Fruit fly (Drosophila melanogaster) whole organism: ENCODE results near the gene Ziz.

ENCODE experiments used
- CG8478 ChIP-seq: fragments of >200 bp; optimal IDR thresholded peaks from 2 replicates; lab custom pipeline; 2018; ENCODE audit warnings: inconsistent platforms
- Dll ChIP-seq: fragments of >200 bp; optimal IDR thresholded peaks from 2 replicates; lab custom pipeline; 2017
- EcR ChIP-seq, 2 experiments: fragments of >200 bp; optimal IDR thresholded peaks; 2 replicates each; lab custom pipeline; 2017; ENCODE audit warnings: missing biosample characterization in 2 of 2, missing genetic modification characterization in 2 of 2, missing genetic modification reagents in 2 of 2
- pan ChIP-seq: fragments of >200 bp; optimal IDR thresholded peaks from 2 replicates; lab custom pipeline; 2017
- psq ChIP-seq: fragments of >200 bp; optimal IDR thresholded peaks from 2 replicates; lab custom pipeline; 2017
- usp ChIP-seq: fragments of >200 bp; optimal IDR thresholded peaks from 2 replicates; lab custom pipeline; 2017; ENCODE audit warnings: missing biosample characterization, missing genetic modification characterization, mixed read lengths

The Ziz gene

DNA sequence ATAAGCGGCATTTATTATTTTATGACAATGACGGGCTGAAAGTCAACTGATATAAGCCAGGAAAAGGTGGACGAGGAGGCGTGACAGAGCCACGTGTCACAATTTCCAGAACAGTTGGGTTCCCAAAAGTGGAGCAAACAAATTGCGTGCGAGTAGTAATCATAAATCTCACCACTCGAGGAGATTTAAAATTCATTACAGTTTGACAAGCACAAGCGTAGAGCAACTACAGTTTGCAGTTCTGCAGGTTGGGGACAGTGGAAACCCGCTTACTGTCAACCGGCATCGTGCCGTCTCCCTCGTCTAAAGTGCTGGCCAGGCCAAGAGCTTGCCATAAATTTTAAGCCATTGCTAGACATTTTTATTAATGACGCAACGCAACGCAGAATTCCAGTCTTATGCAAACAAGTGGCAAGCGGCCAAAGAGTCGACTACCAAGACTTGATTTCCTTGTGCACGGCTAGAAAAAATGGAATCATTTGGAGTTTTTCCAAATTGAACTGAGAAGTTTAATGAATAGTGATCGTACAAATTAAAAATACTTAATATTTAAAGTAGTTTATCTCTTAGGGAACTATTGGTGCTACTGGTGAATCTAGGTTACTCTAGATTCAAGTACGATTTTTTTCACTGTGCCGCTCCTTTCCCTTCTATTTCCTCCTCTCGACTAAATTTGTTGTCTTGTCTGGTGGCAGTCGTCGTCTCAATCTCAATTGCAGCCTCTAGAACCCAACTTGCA, 17.4 kb upstream of the Ziz start:
- no peak for TF ChIP-seq usp (GFP tag; lab: Kevin White, UChicago)
- TF ChIP-seq pan = no peak
- TF ChIP-seq Dll (lab: Kevin White, UChicago) = no peak
- TF ChIP-seq EcR (GFP tag; optimal IDR thresholded peaks at IDR 0.05; lab: Kevin White, UChicago) = no peak
- no peak for TF ChIP-seq CG8478 (lab: Kevin White, UChicago)
- no peak for TF ChIP-seq psq (lab: Kevin White, UChicago)

DNA sequence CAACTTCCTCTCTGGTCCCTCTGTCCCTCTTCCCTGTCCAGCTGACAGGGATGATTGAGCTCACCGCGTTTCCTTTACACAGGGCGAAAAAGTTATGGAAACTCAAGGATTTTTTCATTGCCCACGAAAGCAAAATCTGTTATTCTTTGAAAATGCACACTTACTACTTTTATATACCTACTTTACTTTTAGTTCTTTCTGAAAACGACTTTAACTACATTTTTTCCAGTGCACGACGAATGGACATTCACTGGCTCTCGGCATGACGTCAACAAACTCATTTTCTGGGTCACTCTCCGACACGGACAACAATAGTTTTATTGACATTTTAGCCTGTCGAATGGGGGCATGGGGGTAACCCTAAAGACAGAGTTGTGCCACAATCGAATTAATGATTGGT, 16.8 kb upstream of the Ziz start:
- TF ChIP-seq EcR (GFP tag; optimal IDR thresholded peaks at IDR 0.05; lab: Kevin White, UChicago) = no peak
- TF ChIP-seq CG8478 (lab: Kevin White, UChicago) = no peak
- TF ChIP-seq psq (lab: Kevin White, UChicago) = no peak
- TF ChIP-seq Dll (lab: Kevin White, UChicago) = no peak
- no peak for TF ChIP-seq usp (GFP tag; lab: Kevin White, UChicago)
- TF ChIP-seq pan = no peak

DNA sequence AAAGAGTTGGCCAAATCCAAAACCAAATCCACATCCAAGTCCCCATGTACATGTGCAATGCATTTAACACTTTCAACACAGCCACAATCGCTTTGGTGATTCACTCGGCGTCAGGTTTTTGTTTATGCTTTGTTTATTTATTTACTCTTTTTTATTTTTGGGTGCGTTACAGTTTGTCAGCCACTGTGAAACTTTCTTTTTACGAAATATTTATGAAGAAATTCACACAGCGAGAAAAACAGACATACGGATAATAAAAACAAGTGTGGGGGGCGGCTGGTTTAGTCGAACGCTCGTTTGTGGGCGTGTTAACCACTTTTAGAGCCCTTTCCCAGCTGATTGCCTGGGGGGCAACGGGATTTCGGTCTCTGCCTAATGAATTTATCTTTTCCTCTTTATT, 12.8 kb upstream of the Ziz start:
- TF ChIP-seq psq (lab: Kevin White, UChicago) (no peak), EcR (GFP tag; optimal IDR thresholded peaks at IDR 0.05; lab: Kevin White, UChicago) (no peak)

DNA sequence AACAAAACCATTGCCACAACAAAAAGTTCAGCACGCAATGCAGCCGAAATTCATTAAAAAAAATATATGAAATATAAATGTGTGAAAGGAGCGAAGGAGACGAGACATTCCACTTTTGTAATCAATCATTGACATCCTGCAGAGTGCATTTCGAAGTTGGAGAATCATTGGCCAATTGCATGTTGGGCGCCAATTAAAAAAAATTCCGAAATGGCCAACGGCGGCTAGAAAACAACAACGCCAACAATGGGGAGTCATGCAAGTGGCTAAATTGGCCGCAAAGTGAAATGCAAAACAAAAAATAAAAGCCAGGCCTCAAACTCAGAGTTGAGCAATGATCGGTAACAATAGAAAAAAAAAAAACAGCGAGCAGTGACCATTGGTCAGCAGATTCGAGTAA, 12.4 kb upstream of the Ziz start:
- TF ChIP-seq pan (no peak), usp (GFP tag; lab: Kevin White, UChicago) (no peak), EcR (GFP tag; optimal IDR thresholded peaks at IDR 0.05; lab: Kevin White, UChicago) (no peak), Dll (lab: Kevin White, UChicago) (no peak), CG8478 (lab: Kevin White, UChicago) (no peak), psq (lab: Kevin White, UChicago) (no peak)

DNA sequence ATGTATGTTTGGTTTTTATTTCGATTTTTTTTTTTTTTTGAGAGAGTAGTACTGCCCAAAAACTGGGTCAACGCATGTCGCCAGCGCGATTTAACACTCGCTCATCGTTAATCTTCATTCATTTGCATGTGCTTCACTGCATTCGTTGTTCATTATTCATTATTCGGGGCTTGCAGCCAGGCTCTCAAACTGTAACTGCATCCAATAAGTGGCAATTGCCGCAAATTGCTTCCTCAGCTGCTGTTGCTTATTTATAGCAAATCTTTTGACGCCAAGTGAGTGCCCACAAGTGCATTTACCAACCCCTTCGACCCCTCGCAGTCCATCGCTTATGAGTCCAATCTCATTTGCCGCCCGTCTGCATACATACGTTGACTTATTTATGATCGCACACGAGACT, 11.3 kb upstream of the Ziz start:
- TF ChIP-seq psq (lab: Kevin White, UChicago) (no peak), pan (no peak), CG8478 (lab: Kevin White, UChicago) (no peak), usp (GFP tag; lab: Kevin White, UChicago) (no peak), EcR (GFP tag; optimal IDR thresholded peaks at IDR 0.05; lab: Kevin White, UChicago) (no peak), Dll (lab: Kevin White, UChicago) (no peak)

DNA sequence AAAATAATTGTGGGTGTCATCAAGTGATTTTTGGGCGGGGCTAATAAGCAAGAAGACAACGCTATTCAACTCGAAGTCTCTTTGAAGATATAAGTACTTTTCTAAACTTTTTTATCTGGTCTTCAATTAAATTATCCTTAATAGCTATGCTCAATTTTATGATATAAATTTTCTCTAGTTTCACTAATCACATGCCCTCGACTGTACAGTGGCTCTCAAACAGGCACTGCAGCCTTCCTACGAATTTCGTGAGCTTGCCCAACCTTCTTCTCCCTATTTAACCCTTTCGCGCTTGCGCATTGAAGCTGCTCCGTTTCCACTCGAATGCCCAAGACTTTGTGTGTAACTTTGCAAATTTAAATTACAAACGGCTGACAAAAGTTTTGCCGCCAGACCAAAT, 9.9 kb upstream of the Ziz start:
- no peak for TF ChIP-seq EcR (GFP tag; optimal IDR thresholded peaks at IDR 0.05; lab: Kevin White, UChicago)
- no peak for TF ChIP-seq Dll (lab: Kevin White, UChicago)
- no peak for TF ChIP-seq pan
- TF ChIP-seq usp (GFP tag; lab: Kevin White, UChicago) = no peak
- no peak for TF ChIP-seq psq (lab: Kevin White, UChicago)
- TF ChIP-seq CG8478 (lab: Kevin White, UChicago) = no peak

DNA sequence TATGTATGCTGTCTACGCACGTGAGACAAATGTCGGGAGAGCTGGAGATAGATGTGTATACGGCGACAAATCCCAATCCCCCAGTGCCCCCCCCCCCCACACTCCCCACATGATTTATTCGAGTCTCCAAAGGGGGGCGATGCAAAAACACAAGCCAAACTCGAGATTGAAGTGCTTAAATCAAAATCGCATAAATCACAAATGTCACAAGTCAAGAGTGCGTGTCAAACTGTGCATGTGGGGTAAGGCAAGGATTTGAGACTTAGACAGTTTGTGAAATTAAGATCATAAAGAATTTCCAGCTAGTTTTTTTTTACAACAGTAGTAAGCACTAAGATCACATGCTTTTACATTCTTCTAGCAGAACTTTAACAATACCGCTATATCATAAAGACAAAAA, 8.4 kb upstream of the Ziz start:
- TF ChIP-seq Dll (lab: Kevin White, UChicago) (no peak), CG8478 (lab: Kevin White, UChicago) (no peak), EcR (GFP tag; optimal IDR thresholded peaks at IDR 0.05; lab: Kevin White, UChicago) (no peak), psq (lab: Kevin White, UChicago) (no peak), usp (GFP tag; lab: Kevin White, UChicago) (no peak), pan (no peak)

DNA sequence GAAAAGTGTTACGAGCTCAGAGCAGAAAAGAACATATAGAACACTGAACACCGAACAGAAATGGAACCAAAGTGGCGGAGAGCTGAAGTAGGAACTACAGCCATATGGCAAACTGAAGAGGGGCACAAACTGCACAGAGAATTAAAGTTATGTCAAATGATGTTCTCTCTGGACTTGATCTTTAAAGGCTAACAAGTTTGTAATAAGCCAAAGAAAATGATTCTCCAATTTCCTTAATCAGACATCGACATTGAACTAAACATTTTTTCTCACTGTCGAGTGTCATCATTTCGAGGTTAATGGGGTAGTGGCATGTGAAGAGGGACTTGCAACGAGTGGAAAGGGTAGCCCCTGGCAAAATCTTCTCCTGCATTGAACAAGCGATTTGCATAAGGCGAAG, 7.6 kb upstream of the Ziz start:
- TF ChIP-seq CG8478 (lab: Kevin White, UChicago) (no peak), pan (no peak), usp (GFP tag; lab: Kevin White, UChicago) (no peak), psq (lab: Kevin White, UChicago) (no peak), Dll (lab: Kevin White, UChicago) (no peak)

DNA sequence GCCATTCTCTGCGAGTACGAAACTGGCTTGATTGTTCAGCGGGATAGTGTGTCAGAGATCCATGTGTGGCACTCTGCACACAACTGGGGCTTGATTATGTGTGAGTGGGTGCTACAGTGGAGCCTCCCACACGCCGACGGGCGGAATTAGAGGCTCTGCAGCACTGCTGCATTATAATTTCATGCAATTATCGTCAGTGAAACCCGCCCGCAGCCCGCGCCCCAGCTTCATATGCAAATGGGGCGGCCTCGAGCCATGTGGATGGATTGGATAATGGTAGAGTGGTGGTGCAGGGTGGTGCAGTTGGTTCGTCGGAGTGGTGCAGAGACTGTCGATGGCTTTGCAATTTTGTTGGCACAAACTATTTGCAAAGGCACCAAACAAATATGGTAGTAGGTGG, 5.6 kb upstream of the Ziz start:
- TF ChIP-seq Dll (lab: Kevin White, UChicago) = no peak
- no peak for TF ChIP-seq pan
- no peak for TF ChIP-seq usp (GFP tag; lab: Kevin White, UChicago)
- TF ChIP-seq CG8478 (lab: Kevin White, UChicago) = no peak
- no peak for TF ChIP-seq psq (lab: Kevin White, UChicago)
- no peak for TF ChIP-seq EcR (GFP tag; optimal IDR thresholded peaks at IDR 0.05; lab: Kevin White, UChicago)

DNA sequence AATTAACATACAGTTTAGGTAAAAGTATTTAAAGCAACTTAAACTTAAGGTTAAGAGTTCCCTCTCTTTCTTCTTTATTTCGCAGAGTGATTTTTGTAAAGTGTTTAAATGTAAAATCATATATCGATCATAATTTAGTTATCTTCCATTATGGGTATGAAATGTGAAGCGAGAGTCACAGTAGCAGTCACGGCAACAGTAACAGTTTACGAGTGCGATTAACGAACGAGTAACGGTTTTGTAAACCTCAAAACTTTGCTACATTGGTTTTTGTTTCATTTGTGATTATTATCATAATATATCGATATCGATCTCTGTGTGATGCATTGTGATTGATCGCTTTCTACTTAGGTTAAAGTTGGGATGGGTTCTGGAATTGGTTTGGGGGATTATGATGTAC, 2.1 kb upstream of the Ziz start:
- TF ChIP-seq Dll (lab: Kevin White, UChicago) = no peak
- no peak for TF ChIP-seq EcR (GFP tag; optimal IDR thresholded peaks at IDR 0.05; lab: Kevin White, UChicago)
- no peak for TF ChIP-seq pan
- no peak for TF ChIP-seq CG8478 (lab: Kevin White, UChicago)
- TF ChIP-seq usp (GFP tag; lab: Kevin White, UChicago) = no peak
- no peak for TF ChIP-seq psq (lab: Kevin White, UChicago)

DNA sequence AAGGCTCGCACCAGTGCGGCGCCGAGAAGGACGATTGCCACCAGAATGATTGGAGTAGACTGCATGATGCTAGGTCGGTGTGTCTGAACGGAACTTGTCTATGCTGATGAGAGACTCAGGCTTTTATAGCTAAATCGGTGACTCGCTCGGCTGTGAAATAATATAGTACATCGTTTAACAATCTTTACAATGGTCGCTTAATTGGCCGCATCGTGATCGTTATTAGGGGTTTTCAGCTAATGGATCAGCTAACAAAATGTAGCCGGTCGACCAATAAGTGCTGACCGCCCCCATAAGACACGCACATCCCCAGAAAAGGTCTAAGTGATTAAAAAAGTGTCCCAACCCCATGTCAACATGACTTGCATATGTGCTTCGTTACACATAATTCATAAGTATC, 1.2 kb upstream of the Ziz start, which contains the start of gene Obp28a:
Gene Obp28a (minus strand): TSS at position 101 of the 400 bp plus-strand sequence.
- TF ChIP-seq EcR (GFP tag; optimal IDR thresholded peaks at IDR 0.05; lab: Kevin White, UChicago) = no peak
- TF ChIP-seq pan = no peak
- TF ChIP-seq CG8478 (lab: Kevin White, UChicago) = no peak
- TF ChIP-seq psq (lab: Kevin White, UChicago) = no peak
- TF ChIP-seq Dll (lab: Kevin White, UChicago) = no peak
- TF ChIP-seq usp (GFP tag; lab: Kevin White, UChicago) = no peak

DNA sequence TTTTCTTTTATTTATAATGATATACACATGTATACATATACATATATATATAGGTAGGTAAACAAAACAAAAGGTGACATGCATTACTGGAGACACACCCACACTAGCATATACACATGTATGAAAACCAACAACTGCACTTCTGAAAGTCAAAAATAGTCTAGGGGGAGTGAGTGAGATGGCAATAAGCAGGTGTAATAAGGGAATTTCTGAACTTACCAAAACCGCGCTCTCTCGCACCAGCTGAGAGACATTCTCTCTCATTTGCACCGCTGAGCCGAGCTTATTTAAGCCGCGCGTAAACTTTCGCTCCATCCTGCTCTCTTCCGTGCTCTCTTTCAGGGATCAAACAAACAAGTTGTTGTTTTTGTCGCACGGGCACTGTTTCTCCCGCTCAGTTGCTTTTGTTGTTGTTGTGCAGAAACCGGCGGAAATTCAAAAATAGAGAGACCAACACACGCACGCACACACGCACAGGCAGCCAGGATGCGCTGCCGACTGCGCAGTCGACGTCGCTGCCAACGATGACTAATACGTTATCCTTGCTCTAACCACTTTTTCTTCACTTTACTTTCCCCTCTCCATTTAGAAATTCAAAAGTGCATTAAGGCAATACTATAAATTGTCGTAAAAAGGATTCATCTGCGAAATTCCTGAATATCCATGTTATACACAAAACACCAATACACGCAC, 667 bp downstream of the Ziz start:
- TF ChIP-seq EcR (GFP tag; optimal IDR thresholded peaks at IDR 0.05; lab: Kevin White, UChicago) (no peak), pan (no peak), Dll (lab: Kevin White, UChicago) (no peak), CG8478 (lab: Kevin White, UChicago) (no peak), psq (lab: Kevin White, UChicago) (no peak), usp (GFP tag; lab: Kevin White, UChicago) (no peak)
